Fruit fly (Drosophila melanogaster) whole organism, wandering third instar larva: ENCODE results near the gene CG13365.

Source experiments
- CG9705 ChIP-seq: fragments of 200-800 bp; sonication (Bioruptor generic); optimal IDR thresholded peaks from 2 replicates; lab custom pipeline; 2018; ENCODE audit warnings: missing biosample characterization, mild to moderate bottlenecking, missing genetic modification characterization
- Mio ChIP-seq: sonication (Bioruptor generic); optimal IDR thresholded peaks from 2 replicates; lab custom pipeline; 2016; ENCODE audit warnings: missing biosample characterization, missing genetic modification characterization
- sage ChIP-seq: fragments of 200-800 bp; sonication (Bioruptor generic); optimal IDR thresholded peaks from 2 replicates; lab custom pipeline; 2016; ENCODE audit warnings: missing biosample characterization, mild to moderate bottlenecking, missing genetic modification characterization

- TF ChIP-seq CG9705 = no peak
- no peak for TF ChIP-seq Mio (GFP tag; lab: Kevin White, UChicago)
- TF ChIP-seq sage (GFP tag; lab: Kevin White, UChicago) = no peak
Measured at dm6 chrX:655492-656379, 34.7 kb upstream of the CG13365 start, which contains the start of the genes Hmt4-20 and SkpA.
